Fruit fly (Drosophila melanogaster) whole organism, embryonic: ENCODE data around the gene CG34026.

Experiments
- Asciz ChIP-seq: fragments of 200-800 bp; sonication (Bioruptor generic); optimal IDR thresholded peaks from 2 replicates; lab custom pipeline; 2017; ENCODE audit warnings: missing biosample characterization, mild to moderate bottlenecking, missing genetic modification characterization, missing genetic modification reagents
- Bdp1 ChIP-seq: fragments of 200-800 bp; sonication (Bioruptor generic); optimal IDR thresholded peaks from 3 replicates; lab custom pipeline; 2016; ENCODE audit warnings: missing biosample characterization, missing genetic modification characterization
- Bteb2 ChIP-seq: fragments of 200-800 bp; sonication (Bioruptor generic); optimal IDR thresholded peaks from 2 replicates; lab custom pipeline; 2016; ENCODE audit warnings: missing biosample characterization, missing genetic modification characterization
- CG10147 ChIP-seq: fragments of 200-800 bp; sonication (Bioruptor generic); optimal IDR thresholded peaks from 2 replicates; lab custom pipeline; 2019; ENCODE audit warnings: missing biosample characterization, mild to moderate bottlenecking, missing genetic modification characterization, moderate library complexity
- CG1529 ChIP-seq: fragments of 200-800 bp; sonication (Bioruptor generic); optimal IDR thresholded peaks from 3 replicates; lab custom pipeline; 2018; ENCODE audit warnings: missing biosample characterization, missing genetic modification characterization
- CG30403 ChIP-seq: fragments of 200-800 bp; sonication (Bioruptor generic); optimal IDR thresholded peaks from 3 replicates; lab custom pipeline; 2016; ENCODE audit warnings: missing biosample characterization, missing genetic modification characterization
- CG3163 ChIP-seq: fragments of 200-800 bp; sonication (Bioruptor generic); optimal IDR thresholded peaks from 3 replicates; lab custom pipeline; 2016; ENCODE audit warnings: missing biosample characterization, missing genetic modification characterization
- CG4424 ChIP-seq: fragments of 200-800 bp; sonication (Bioruptor generic); optimal IDR thresholded peaks from 3 replicates; lab custom pipeline; 2016; ENCODE audit warnings: missing biosample characterization, missing genetic modification characterization
- CG6175 ChIP-seq: fragments of 200-800 bp; sonication (Bioruptor generic); IDR thresholded peaks from 3 replicates; pipeline ENCODE4 v1.3.6; 2022; ENCODE audit warnings: missing biosample characterization, missing genetic modification characterization
- CG6272 ChIP-seq: fragments of 200-800 bp; sonication (Bioruptor generic); IDR thresholded peaks from 2 replicates; pipeline ENCODE4 v1.3.6; 2022; ENCODE audit warnings: missing biosample characterization, missing genetic modification characterization
- CG6689 ChIP-seq: fragments of 200-800 bp; sonication (Bioruptor generic); IDR thresholded peaks from 2 replicates; pipeline ENCODE4 v1.3.6; 2022; ENCODE audit warnings: missing biosample characterization, missing genetic modification characterization
- CG7271 ChIP-seq: fragments of 200-800 bp; sonication (Bioruptor generic); optimal IDR thresholded peaks from 2 replicates; lab custom pipeline; 2018; ENCODE audit warnings: missing biosample characterization, mild to moderate bottlenecking, missing genetic modification characterization, moderate library complexity
- CG8281 ChIP-seq: fragments of 200-800 bp; sonication (Bioruptor generic); optimal IDR thresholded peaks from 2 replicates; lab custom pipeline; 2018; ENCODE audit warnings: missing biosample characterization, mild to moderate bottlenecking, missing genetic modification characterization, moderate library complexity
- CG9876 ChIP-seq: fragments of 200-800 bp; sonication (Bioruptor generic); optimal IDR thresholded peaks from 2 replicates; lab custom pipeline; 2016; ENCODE audit warnings: missing biosample characterization, missing genetic modification characterization
- Dbx ChIP-seq: fragments of 200-800 bp; sonication (Bioruptor generic); IDR thresholded peaks from 3 replicates; pipeline ENCODE4 v1.3.6; 2022; ENCODE audit warnings: missing biosample characterization, missing genetic modification characterization
- Dll ChIP-seq: fragments of 200-800 bp; sonication (Bioruptor generic); IDR thresholded peaks from 4 replicates; pipeline ENCODE4 v1.3.6; 2022; ENCODE audit warnings: missing biosample characterization, missing genetic modification characterization; ENCODE audit not compliant: partially characterized antibody
- Doc3 ChIP-seq: fragments of 200-800 bp; sonication (Bioruptor generic); IDR thresholded peaks from 3 replicates; pipeline ENCODE4 v1.3.6; 2022; ENCODE audit warnings: missing biosample characterization, missing genetic modification characterization; ENCODE audit not compliant: partially characterized antibody
- Drgx ChIP-seq: fragments of 200-800 bp; sonication (Bioruptor generic); IDR thresholded peaks from 2 replicates; pipeline ENCODE4 v1.3.6; 2022; ENCODE audit warnings: missing biosample characterization, missing genetic modification characterization
- ERR ChIP-seq: fragments of 200-800 bp; sonication (Bioruptor generic); optimal IDR thresholded peaks from 2 replicates; lab custom pipeline; 2016; ENCODE audit warnings: missing biosample characterization, missing genetic modification characterization
- Fer2 ChIP-seq: fragments of 200-800 bp; sonication (Bioruptor generic); optimal IDR thresholded peaks from 2 replicates; lab custom pipeline; 2018; ENCODE audit warnings: missing biosample characterization, mild to moderate bottlenecking, missing genetic modification characterization, moderate library complexity
- HLH3B ChIP-seq: fragments of 200-800 bp; sonication (Bioruptor generic); IDR thresholded peaks from 2 replicates; pipeline ENCODE4 v1.3.6; 2022; ENCODE audit warnings: missing biosample characterization, missing genetic modification characterization
- Hmr ChIP-seq: fragments of 200-800 bp; sonication (Bioruptor generic); optimal IDR thresholded peaks from 3 replicates; lab custom pipeline; 2017; ENCODE audit warnings: mild to moderate bottlenecking, missing biosample characterization, missing genetic modification reagents, missing genetic modification characterization
- Hr3 ChIP-seq: fragments of 200-800 bp; sonication (Bioruptor generic); optimal IDR thresholded peaks from 3 replicates; lab custom pipeline; 2016; ENCODE audit warnings: missing biosample characterization, missing genetic modification characterization
- Lhr ChIP-seq: fragments of 200-800 bp; sonication (Bioruptor generic); optimal IDR thresholded peaks from 3 replicates; lab custom pipeline; 2017; ENCODE audit warnings: mild to moderate bottlenecking, missing biosample characterization, missing genetic modification reagents, missing genetic modification characterization
- MBD-R2 ChIP-seq: fragments of 200-800 bp; sonication (Bioruptor generic); IDR thresholded peaks from 2 replicates; pipeline ENCODE4 v1.3.6; 2022; ENCODE audit warnings: missing biosample characterization, missing genetic modification characterization
- Max ChIP-seq: fragments of 200-800 bp; sonication (Bioruptor generic); optimal IDR thresholded peaks from 2 replicates; lab custom pipeline; 2016; ENCODE audit warnings: missing biosample characterization, mild to moderate bottlenecking, missing genetic modification characterization
- Rx ChIP-seq: fragments of 200-800 bp; sonication (Bioruptor generic); IDR thresholded peaks from 2 replicates; pipeline ENCODE4 v1.3.6; 2022; ENCODE audit warnings: missing biosample characterization, missing genetic modification characterization
- Scr ChIP-seq: fragments of 200-800 bp; sonication (Bioruptor generic); IDR thresholded peaks from 2 replicates; pipeline ENCODE4 v1.3.6; 2022; ENCODE audit warnings: missing biosample characterization, missing genetic modification characterization; ENCODE audit not compliant: partially characterized antibody
- Side ChIP-seq: fragments of 200-800 bp; sonication (Bioruptor generic); optimal IDR thresholded peaks from 2 replicates; lab custom pipeline; 2016; ENCODE audit warnings: missing biosample characterization, missing genetic modification characterization
- Sry-β ChIP-seq: fragments of 200-800 bp; sonication (Bioruptor generic); optimal IDR thresholded peaks from 2 replicates; lab custom pipeline; 2018; ENCODE audit warnings: missing biosample characterization, mild to moderate bottlenecking, missing genetic modification characterization, moderate library complexity
- Vsx1 ChIP-seq: fragments of 200-800 bp; sonication (Bioruptor generic); optimal IDR thresholded peaks from 2 replicates; lab custom pipeline; 2017; ENCODE audit warnings: missing biosample characterization, mild to moderate bottlenecking, missing genetic modification characterization, missing genetic modification reagents
- Xrp1 ChIP-seq: fragments of 200-800 bp; sonication (Bioruptor generic); IDR thresholded peaks from 2 replicates; pipeline ENCODE4 v1.3.6; 2022; ENCODE audit warnings: missing biosample characterization, missing genetic modification characterization
- al ChIP-seq: fragments of 200-800 bp; sonication (Bioruptor generic); IDR thresholded peaks from 2 replicates; pipeline ENCODE4 v1.3.6; 2022; ENCODE audit warnings: missing biosample characterization, missing genetic modification characterization
- az2 ChIP-seq: fragments of 200-800 bp; sonication (Bioruptor generic); optimal IDR thresholded peaks from 3 replicates; lab custom pipeline; 2016; ENCODE audit warnings: missing biosample characterization, missing genetic modification characterization
- dmrt99B ChIP-seq: fragments of 200-800 bp; sonication (Bioruptor generic); optimal IDR thresholded peaks from 2 replicates; lab custom pipeline; 2018; ENCODE audit warnings: missing biosample characterization, mild to moderate bottlenecking, missing genetic modification characterization, moderate library complexity
- exex ChIP-seq: fragments of 200-800 bp; sonication (Bioruptor generic); optimal IDR thresholded peaks from 4 replicates; lab custom pipeline; 2018; ENCODE audit warnings: missing biosample characterization, mild to moderate bottlenecking, missing genetic modification characterization, moderate library complexity
- eyg ChIP-seq: fragments of 200-800 bp; sonication (Bioruptor generic); optimal IDR thresholded peaks from 3 replicates; lab custom pipeline; 2016; ENCODE audit warnings: missing biosample characterization, missing genetic modification characterization
- gce ChIP-seq: fragments of 200-800 bp; sonication (Bioruptor generic); IDR thresholded peaks from 3 replicates; pipeline ENCODE4 v1.3.6; 2022; ENCODE audit warnings: missing biosample characterization, missing genetic modification characterization
- gfzf ChIP-seq: fragments of 200-800 bp; sonication (Bioruptor generic); optimal IDR thresholded peaks from 2 replicates; lab custom pipeline; 2016; ENCODE audit warnings: missing biosample characterization, mild to moderate bottlenecking, missing genetic modification characterization, moderate library complexity
- ham ChIP-seq: fragments of 200-800 bp; sonication (Bioruptor generic); IDR thresholded peaks from 2 replicates; pipeline ENCODE4 v1.3.6; 2022; ENCODE audit warnings: missing biosample characterization, missing genetic modification characterization
- hkb ChIP-seq, 2 experiments: fragments of 200-800 bp in 1 of 2; fragments of >200 bp in 1 of 2; sonication (Bioruptor generic) in 1 of 2; IDR thresholded peaks in 1 of 2; optimal IDR thresholded peaks in 1 of 2; 2 replicates each; pipeline versions ENCODE4 v1.3.6 to Lab custom; 2017 to 2022; ENCODE audit warnings: missing biosample characterization in 1 of 2, missing genetic modification characterization in 1 of 2
- lbe ChIP-seq: fragments of 200-800 bp; sonication (Bioruptor generic); optimal IDR thresholded peaks from 2 replicates; lab custom pipeline; 2016; ENCODE audit warnings: missing biosample characterization, mild to moderate bottlenecking, missing genetic modification characterization
- nom ChIP-seq: fragments of 200-800 bp; sonication (Bioruptor generic); optimal IDR thresholded peaks from 2 replicates; lab custom pipeline; 2017; ENCODE audit warnings: missing biosample characterization, missing genetic modification characterization, mild to moderate bottlenecking, moderate library complexity, missing genetic modification reagents
- pita ChIP-seq: fragments of 200-800 bp; sonication (Bioruptor generic); optimal IDR thresholded peaks from 2 replicates; lab custom pipeline; 2017; ENCODE audit warnings: missing biosample characterization, mild to moderate bottlenecking, missing genetic modification characterization
- pnt ChIP-seq: fragments of 200-800 bp; sonication (Bioruptor generic); optimal IDR thresholded peaks from 3 replicates; lab custom pipeline; 2016; ENCODE audit warnings: missing biosample characterization, missing genetic modification characterization
- sc ChIP-seq, 3 experiments: fragments of >200 bp in 2 of 3; fragments of 200-800 bp in 1 of 3; sonication (Bioruptor generic) in 1 of 3; optimal IDR thresholded peaks; 2 replicates in 2 of 3; 3 replicates in 1 of 3; lab custom pipeline; 2017; ENCODE audit warnings: mild to moderate bottlenecking in 1 of 3, missing biosample characterization in 1 of 3, missing genetic modification characterization in 1 of 3, missing genetic modification reagents in 1 of 3
- sd ChIP-seq: fragments of 200-800 bp; sonication (Bioruptor generic); optimal IDR thresholded peaks from 3 replicates; lab custom pipeline; 2018; ENCODE audit warnings: missing biosample characterization, mild to moderate bottlenecking, missing genetic modification characterization, moderate library complexity
- wek ChIP-seq: fragments of 200-800 bp; sonication (Bioruptor generic); optimal IDR thresholded peaks from 3 replicates; lab custom pipeline; 2018; ENCODE audit warnings: missing biosample characterization, mild to moderate bottlenecking, missing genetic modification characterization, moderate library complexity

The CG34026 gene

DNA sequence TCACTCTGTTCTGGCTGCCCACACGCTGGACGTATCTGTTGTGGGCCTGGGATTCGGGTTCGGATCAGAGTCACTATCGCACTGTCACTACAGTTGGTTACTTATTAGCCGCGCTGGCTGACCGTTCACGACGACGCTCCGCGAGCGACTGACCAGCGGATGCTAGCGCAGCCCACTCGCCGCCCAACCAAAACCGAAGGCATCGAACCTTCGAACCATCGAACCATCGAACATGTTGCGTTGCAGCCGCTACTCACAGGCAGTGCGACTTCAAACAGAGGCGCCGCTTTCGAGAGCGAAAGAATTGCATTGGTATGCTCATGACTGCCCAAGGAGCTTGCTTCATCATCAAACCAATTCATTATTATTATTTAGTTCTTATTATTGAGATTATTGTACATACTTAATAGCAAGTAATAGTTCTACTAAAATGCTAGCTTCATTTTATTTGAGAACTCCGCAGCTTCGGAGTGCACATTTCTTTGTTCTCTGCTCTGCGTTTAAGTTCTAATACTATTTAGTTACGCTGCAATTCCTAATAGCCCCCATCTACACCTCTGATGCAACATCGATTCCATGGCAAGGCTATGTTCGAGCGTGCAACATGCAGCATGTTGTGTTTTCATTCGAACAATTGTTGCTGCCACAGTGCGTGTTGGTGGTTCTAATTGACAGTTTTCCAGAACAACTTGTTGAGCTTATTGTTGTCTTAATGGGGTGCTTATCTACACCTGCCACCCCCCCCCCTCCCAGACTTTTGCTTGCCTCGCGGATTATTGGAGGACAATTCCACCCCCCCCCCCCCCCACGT lies 33.4 kb upstream of the CG34026 start, which contains the start of gene mgl (continued):
- peak; percentile 89 for TF ChIP-seq CG30403
- no peak for TF ChIP-seq gfzf (GFP tag; lab: Kevin White, UChicago)
- TF ChIP-seq Side (GFP tag; lab: Kevin White, UChicago), result peak; percentile 13
- TF ChIP-seq Hmr (GFP tag; lab: Kevin White, UChicago), result peak; percentile 85
- TF ChIP-seq wek, result no peak
- no peak for TF ChIP-seq CG6175
- peak; percentile 79 for TF ChIP-seq CG6689 (GFP tag; lab: Robert Waterston, UW)
- peak; percentile 68 for TF ChIP-seq Max (GFP tag; lab: Kevin White, UChicago)
- no peak for TF ChIP-seq al (GFP tag; lab: Robert Waterston, UW)
- peak; percentile 24 for TF ChIP-seq Sry-β (GFP tag; lab: Kevin White, UChicago)
- TF ChIP-seq CG7271, result peak; percentile 15
- no peak for TF ChIP-seq hkb (optimal IDR thresholded peaks at IDR 0.05; lab: Kevin White, UChicago)
- TF ChIP-seq hkb (GFP tag; IDR thresholded peaks at IDR 0.05; lab: Robert Waterston, UW), result peak; percentile 59
- no peak for TF ChIP-seq Fer2 (tag; lab: Kevin White, UChicago)
- peak; percentile 84 for TF ChIP-seq lbe (GFP tag; lab: Kevin White, UChicago)
- TF ChIP-seq CG1529 (GFP tag; lab: Kevin White, UChicago), result peak; percentile 75
- peak; percentile 46 for TF ChIP-seq Bteb2
- 0 out of 3 replicates have a peak, but pooled peaks have one; percentile 19 for TF ChIP-seq Dbx (GFP tag; lab: Robert Waterston, UW)
- peak; percentile 36 for TF ChIP-seq HLH3B
- no peak for TF ChIP-seq Dll (GFP tag; lab: Robert Waterston, UW)
- no peak for TF ChIP-seq gce
- no peak for TF ChIP-seq pita
- TF ChIP-seq CG9876, result no peak
- TF ChIP-seq nom (GFP tag; lab: Kevin White, UChicago), result peak; percentile 66
- TF ChIP-seq exex (tag; lab: Kevin White, UChicago), result peak; percentile 18
- peak; percentile 87 for TF ChIP-seq az2 (GFP tag; lab: Kevin White, UChicago)
- TF ChIP-seq eyg (GFP tag; lab: Kevin White, UChicago), result no peak
- TF ChIP-seq Lhr (GFP tag; lab: Kevin White, UChicago), result peak; percentile 53
- peak; percentile 81 for TF ChIP-seq CG4424
- TF ChIP-seq CG8281 (tag; lab: Kevin White, UChicago), result no peak
- no peak for TF ChIP-seq sc (optimal IDR thresholded peaks at IDR 0.05; lab: Kevin White, UChicago)
- TF ChIP-seq sc (GFP tag; optimal IDR thresholded peaks at IDR 0.05; lab: Kevin White, UChicago), result peak; percentile 79
- peak; percentile 95 for TF ChIP-seq Drgx (GFP tag; lab: Robert Waterston, UW)
- peak; percentile 71 for TF ChIP-seq Xrp1 (GFP tag; lab: Robert Waterston, UW)
- TF ChIP-seq dmrt99B (tag; lab: Kevin White, UChicago), result peak; percentile 87
- TF ChIP-seq MBD-R2 (GFP tag; lab: Robert Waterston, UW), result no peak
- peak; percentile 48 for TF ChIP-seq sd
- peak; percentile 52 for TF ChIP-seq CG10147 (GFP tag; lab: Kevin White, UChicago)
- no peak for TF ChIP-seq ham (GFP tag; lab: Robert Waterston, UW)
- TF ChIP-seq Scr (GFP tag; lab: Robert Waterston, UW), result no peak; the same call in 1 of the 2 replicates
- peak; percentile 51 for TF ChIP-seq Bdp1 (GFP tag; lab: Kevin White, UChicago)
- peak; percentile 61 for TF ChIP-seq Rx
- TF ChIP-seq CG3163 (GFP tag; lab: Kevin White, UChicago), result no peak
- TF ChIP-seq Asciz (GFP tag; lab: Kevin White, UChicago), result peak; percentile 54
- peak; percentile 52 for TF ChIP-seq pnt (GFP tag; lab: Kevin White, UChicago)
- peak; percentile 37 for TF ChIP-seq Vsx1 (GFP tag; lab: Kevin White, UChicago)
- TF ChIP-seq CG6272 (GFP tag; lab: Robert Waterston, UW), result no peak
- peak; percentile 84 for TF ChIP-seq Hr3 (GFP tag; lab: Kevin White, UChicago)
- TF ChIP-seq Doc3 (GFP tag; lab: Robert Waterston, UW), result no peak
- no peak for TF ChIP-seq ERR
